Worm (Caenorhabditis elegans) whole organism, young adult: ENCODE measurements around the gene F49E2.5.

Experiments
- F37B4.10 ChIP-seq: fragments of 200-800 bp; sonication (Bioruptor generic); IDR thresholded peaks from 2 replicates; pipeline ENCODE4 v1.3.6; 2022; ENCODE audit warnings: missing genetic modification characterization, missing compliant biosample characterization
- F55B11.4 ChIP-seq: sonication (generic microtip); optimal IDR thresholded peaks from 2 replicates; lab custom pipeline; 2016; ENCODE audit warnings: missing compliant biosample characterization, missing genetic modification characterization, borderline replicate concordance; ENCODE audit not compliant: insufficient read depth
- ZK185.1 ChIP-seq: sonication (generic microtip); optimal IDR thresholded peaks from 2 replicates; lab custom pipeline; 2016; ENCODE audit warnings: mild to moderate bottlenecking, missing genetic modification characterization, missing compliant biosample characterization; ENCODE audit not compliant: poor library complexity, severe bottlenecking
- ama-1 ChIP-seq, 3 experiments: fragments of 150-350 bp in 1 of 3; sonication (generic microtip) in 2 of 3; optimal IDR thresholded peaks; 2 replicates each; lab custom pipeline; 2014 to 2018; ENCODE audit warnings: missing biosample characterization in 2 of 3, missing genetic modification characterization in 2 of 3, missing genetic modification reagents in 2 of 3
- ceh-27 ChIP-seq: fragments of 200-800 bp; sonication (Bioruptor generic); optimal IDR thresholded peaks from 2 replicates; lab custom pipeline; 2018; ENCODE audit warnings: mild to moderate bottlenecking, missing genetic modification characterization, moderate library complexity, missing compliant biosample characterization
- ekl-4 ChIP-seq: fragments of 200-800 bp; sonication (Bioruptor generic); IDR thresholded peaks from 2 replicates; pipeline ENCODE4 v1.3.6; 2022; ENCODE audit warnings: missing genetic modification reagents, missing genetic modification characterization, missing compliant biosample characterization
- lin-35 ChIP-seq, 3 experiments: fragments of 150-350 bp in 2 of 3; sonication (generic microtip) in 1 of 3; optimal IDR thresholded peaks; 2 replicates each; lab custom pipeline; 2014 to 2018; ENCODE audit warnings: missing biosample characterization in 3 of 3, missing genetic modification characterization in 3 of 3, missing genetic modification reagents in 3 of 3
- pbrm-1 ChIP-seq: fragments of 200-800 bp; sonication (Bioruptor generic); IDR thresholded peaks from 2 replicates; pipeline ENCODE4 v1.3.6; 2022; ENCODE audit warnings: missing genetic modification reagents, missing genetic modification characterization, missing compliant biosample characterization
- snpc-4 ChIP-seq, 5 experiments: fragments of 150-350 bp in 1 of 5; sonication (generic microtip) in 4 of 5; optimal IDR thresholded peaks; 2 replicates each; lab custom pipeline; 2014 to 2018; ENCODE audit warnings: missing genetic modification characterization in 5 of 5, missing biosample characterization in 3 of 5, antibody characterized with exemption in 2 of 5, mild to moderate bottlenecking in 2 of 5, missing compliant biosample characterization in 2 of 5, missing genotype in 2 of 5, moderate library complexity in 2 of 5, missing genetic modification reagents in 1 of 5
- somi-1 ChIP-seq: fragments of 200-800 bp; sonication (Bioruptor generic); optimal IDR thresholded peaks from 2 replicates; lab custom pipeline; 2018; ENCODE audit warnings: mild to moderate bottlenecking, missing genetic modification characterization, missing compliant biosample characterization
- unc-130 ChIP-seq: sonication (generic microtip); optimal IDR thresholded peaks from 2 replicates; lab custom pipeline; 2016; ENCODE audit warnings: missing genetic modification reagents, missing genetic modification characterization, missing compliant biosample characterization
- zfh-2 ChIP-seq: fragments of 200-800 bp; sonication (Bioruptor generic); conservative IDR thresholded peaks from 2 replicates; pipeline ENCODE4 v1.3.6; 2022; ENCODE audit warnings: missing genetic modification reagents, missing genetic modification characterization, missing compliant biosample characterization

DNA sequence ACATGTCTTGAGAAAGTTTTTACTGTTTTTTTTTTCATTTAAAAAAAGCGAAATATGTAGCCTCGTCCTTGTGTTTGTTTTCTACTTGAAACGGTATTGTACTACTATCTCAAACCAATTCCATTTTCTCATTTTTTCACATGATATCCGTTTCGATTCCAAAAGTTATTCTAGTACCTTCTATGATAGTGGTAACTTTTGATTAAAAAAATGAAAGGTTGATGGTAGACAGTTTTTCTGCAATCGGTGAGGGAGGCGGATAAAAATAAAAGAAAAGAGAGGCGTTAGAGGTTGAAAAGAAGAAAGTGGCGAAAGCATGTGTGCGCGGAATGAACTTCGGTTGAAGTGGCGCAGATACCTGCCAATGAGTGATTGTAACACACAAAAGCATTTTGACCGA lies 15.6 kb upstream of the F49E2.5 start:
- no peak for TF ChIP-seq unc-130 (GFP tag; lab: Kevin White, UChicago)
- no peak for TF ChIP-seq pbrm-1
- no peak for TF ChIP-seq lin-35 (GFP tag; optimal IDR thresholded peaks at IDR 0.05; lab: Kevin White, UChicago)
- no peak for TF ChIP-seq zfh-2 (GFP tag; lab: Robert Waterston, UW)
- no peak for TF ChIP-seq ceh-27 (GFP tag; lab: Kevin White, UChicago)
- no peak for TF ChIP-seq F55B11.4 (tag; lab: Kevin White, UChicago)
- no peak for TF ChIP-seq ekl-4 (GFP tag; lab: Robert Waterston, UW)
- TF ChIP-seq ama-1 (optimal IDR thresholded peaks at IDR 0.05; lab: Kevin White, UChicago), result no peak
- TF ChIP-seq ama-1 (GFP tag; optimal IDR thresholded peaks at IDR 0.05; lab: Kevin White, UChicago), result no peak
- no peak for TF ChIP-seq ZK185.1 (tag; lab: Kevin White, UChicago)
- TF ChIP-seq F37B4.10, result no peak
- no peak for TF ChIP-seq snpc-4 (GFP tag; optimal IDR thresholded peaks at IDR 0.05; lab: Kevin White, UChicago)
- no peak for TF ChIP-seq snpc-4 (tag; optimal IDR thresholded peaks at IDR 0.05; lab: Kevin White, UChicago)
- TF ChIP-seq somi-1 (GFP tag; lab: Kevin White, UChicago), result peak; percentile 19
